Fruit fly (Drosophila melanogaster) whole organism, embryonic: ENCODE data around the gene CG15916.

ENCODE experiments used
- Aef1 ChIP-seq: fragments of 200-800 bp; sonication (Bioruptor generic); IDR thresholded peaks from 3 replicates; pipeline ENCODE4 v1.3.6; 2022; ENCODE audit warnings: missing biosample characterization, missing genetic modification characterization
- CG11093 ChIP-seq: fragments of 200-800 bp; sonication (Bioruptor generic); IDR thresholded peaks from 3 replicates; pipeline ENCODE4 v1.3.6; 2022; ENCODE audit warnings: missing biosample characterization, missing genetic modification characterization
- CG12071 ChIP-seq: fragments of 200-800 bp; sonication (Bioruptor generic); optimal IDR thresholded peaks from 3 replicates; lab custom pipeline; 2018; ENCODE audit warnings: missing biosample characterization, mild to moderate bottlenecking, missing genetic modification characterization
- CG12299 ChIP-seq: fragments of 200-800 bp; sonication (Bioruptor generic); optimal IDR thresholded peaks from 2 replicates; lab custom pipeline; 2018; ENCODE audit warnings: missing biosample characterization, mild to moderate bottlenecking, missing genetic modification characterization
- CG17385 ChIP-seq: fragments of 200-800 bp; sonication (Bioruptor generic); optimal IDR thresholded peaks from 3 replicates; lab custom pipeline; 2018; ENCODE audit warnings: missing biosample characterization, mild to moderate bottlenecking, missing genetic modification characterization
- CG17829 ChIP-seq: fragments of 200-800 bp; optimal IDR thresholded peaks from 2 replicates; lab custom pipeline; 2019; ENCODE audit warnings: missing biosample characterization, mild to moderate bottlenecking, missing genetic modification characterization, moderate library complexity
- CG1792 ChIP-seq: fragments of 200-800 bp; sonication (Bioruptor generic); optimal IDR thresholded peaks from 2 replicates; lab custom pipeline; 2016; ENCODE audit warnings: missing biosample characterization, missing genetic modification characterization
- CG2116 ChIP-seq: fragments of 200-800 bp; sonication (Bioruptor generic); optimal IDR thresholded peaks from 3 replicates; lab custom pipeline; 2018; ENCODE audit warnings: missing biosample characterization, mild to moderate bottlenecking, missing genetic modification characterization
- CG2120 ChIP-seq: fragments of 200-800 bp; sonication (Bioruptor generic); optimal IDR thresholded peaks from 3 replicates; lab custom pipeline; 2016; ENCODE audit warnings: missing biosample characterization, missing genetic modification characterization
- CG2202 ChIP-seq: fragments of 200-800 bp; sonication (Bioruptor generic); optimal IDR thresholded peaks from 2 replicates; lab custom pipeline; 2018; ENCODE audit warnings: missing biosample characterization, mild to moderate bottlenecking, missing genetic modification characterization
- CG2678 ChIP-seq: fragments of 200-800 bp; sonication (Bioruptor generic); optimal IDR thresholded peaks from 3 replicates; lab custom pipeline; 2019; ENCODE audit warnings: missing biosample characterization, mild to moderate bottlenecking, missing genetic modification characterization, moderate library complexity
- CG2712 ChIP-seq: fragments of 200-800 bp; optimal IDR thresholded peaks from 3 replicates; lab custom pipeline; 2019; ENCODE audit warnings: missing biosample characterization, mild to moderate bottlenecking, missing genetic modification characterization, moderate library complexity
- CG30403 ChIP-seq: fragments of 200-800 bp; sonication (Bioruptor generic); optimal IDR thresholded peaks from 3 replicates; lab custom pipeline; 2016; ENCODE audit warnings: missing biosample characterization, missing genetic modification characterization
- CG3407 ChIP-seq: fragments of 200-800 bp; sonication (Bioruptor generic); optimal IDR thresholded peaks from 2 replicates; lab custom pipeline; 2018; ENCODE audit warnings: missing biosample characterization, mild to moderate bottlenecking, missing genetic modification characterization
- CG34224 ChIP-seq: fragments of 200-800 bp; sonication (Bioruptor generic); IDR thresholded peaks from 3 replicates; pipeline ENCODE4 v1.3.6; 2022; ENCODE audit warnings: missing biosample characterization, missing genetic modification characterization; ENCODE audit not compliant: partially characterized antibody
- CG34376 ChIP-seq: fragments of 200-800 bp; sonication (Bioruptor generic); optimal IDR thresholded peaks from 2 replicates; lab custom pipeline; 2018; ENCODE audit warnings: missing biosample characterization, mild to moderate bottlenecking, missing genetic modification characterization
- CG6854 ChIP-seq: fragments of 200-800 bp; sonication (Bioruptor generic); optimal IDR thresholded peaks from 3 replicates; lab custom pipeline; 2017; ENCODE audit warnings: missing biosample characterization, mild to moderate bottlenecking, missing genetic modification characterization
- CG7745 ChIP-seq: fragments of 200-800 bp; sonication (Bioruptor generic); optimal IDR thresholded peaks from 2 replicates; lab custom pipeline; 2018; ENCODE audit warnings: missing biosample characterization, mild to moderate bottlenecking, missing genetic modification characterization, moderate library complexity
- CG7786 ChIP-seq: fragments of 200-800 bp; sonication (Bioruptor generic); optimal IDR thresholded peaks from 2 replicates; lab custom pipeline; 2016; ENCODE audit warnings: missing biosample characterization, missing genetic modification characterization
- CG7963 ChIP-seq: fragments of 200-800 bp; sonication (Bioruptor generic); IDR thresholded peaks from 3 replicates; pipeline ENCODE4 v1.3.6; 2022; ENCODE audit warnings: missing biosample characterization, missing genetic modification characterization; ENCODE audit not compliant: partially characterized antibody
- Dfd ChIP-seq, 2 experiments: fragments of >200 bp; optimal IDR thresholded peaks; 2 replicates each; lab custom pipeline; 2017; ENCODE audit warnings: missing biosample characterization in 2 of 2, missing genetic modification characterization in 2 of 2
- Doc2 ChIP-seq: fragments of 200-800 bp; sonication (Bioruptor generic); IDR thresholded peaks from 2 replicates; pipeline ENCODE4 v1.3.6; 2022; ENCODE audit warnings: missing biosample characterization, missing genetic modification characterization
- Gug ChIP-seq: fragments of 200-800 bp; sonication (Bioruptor generic); IDR thresholded peaks from 4 replicates; pipeline ENCODE4 v1.3.6; 2022; ENCODE audit warnings: missing biosample characterization, missing genetic modification characterization
- Hand ChIP-seq: fragments of 200-800 bp; sonication (Bioruptor generic); optimal IDR thresholded peaks from 2 replicates; lab custom pipeline; 2017; ENCODE audit warnings: mild to moderate bottlenecking, missing biosample characterization, missing genetic modification reagents, missing genetic modification characterization
- HmgZ ChIP-seq: fragments of 200-800 bp; sonication (Bioruptor generic); optimal IDR thresholded peaks from 2 replicates; lab custom pipeline; 2018; ENCODE audit warnings: missing biosample characterization, mild to moderate bottlenecking, missing genetic modification characterization
- MBD-R2 ChIP-seq: fragments of 200-800 bp; sonication (Bioruptor generic); IDR thresholded peaks from 2 replicates; pipeline ENCODE4 v1.3.6; 2022; ENCODE audit warnings: missing biosample characterization, missing genetic modification characterization
- MTF-1 ChIP-seq: fragments of 200-800 bp; sonication (Bioruptor generic); optimal IDR thresholded peaks from 2 replicates; lab custom pipeline; 2018; ENCODE audit warnings: missing biosample characterization, mild to moderate bottlenecking, missing genetic modification characterization, borderline replicate concordance
- Mes4 ChIP-seq: fragments of 200-800 bp; sonication (Bioruptor generic); optimal IDR thresholded peaks from 2 replicates; lab custom pipeline; 2016; ENCODE audit warnings: missing biosample characterization, missing genetic modification characterization
- Myb ChIP-seq: fragments of 200-800 bp; sonication (Bioruptor generic); optimal IDR thresholded peaks from 2 replicates; lab custom pipeline; 2016; ENCODE audit warnings: missing biosample characterization, missing genetic modification characterization
- Oli ChIP-seq: fragments of 200-800 bp; sonication (Bioruptor generic); optimal IDR thresholded peaks from 2 replicates; lab custom pipeline; 2018; ENCODE audit warnings: missing biosample characterization, mild to moderate bottlenecking, missing genetic modification characterization, moderate library complexity
- Sox100B ChIP-seq: fragments of 200-800 bp; sonication (Bioruptor generic); optimal IDR thresholded peaks from 3 replicates; lab custom pipeline; 2018; ENCODE audit warnings: missing biosample characterization, mild to moderate bottlenecking, missing genetic modification characterization
- Sry-δ ChIP-seq: fragments of 200-800 bp; sonication (Bioruptor generic); optimal IDR thresholded peaks from 2 replicates; lab custom pipeline; 2016; ENCODE audit warnings: missing biosample characterization, missing genetic modification characterization
- Xrp1 ChIP-seq: fragments of 200-800 bp; sonication (Bioruptor generic); IDR thresholded peaks from 2 replicates; pipeline ENCODE4 v1.3.6; 2022; ENCODE audit warnings: missing biosample characterization, missing genetic modification characterization
- ase ChIP-seq: fragments of 200-800 bp; sonication (Bioruptor generic); IDR thresholded peaks from 3 replicates; pipeline ENCODE4 v1.3.6; 2022; ENCODE audit warnings: missing biosample characterization, missing genetic modification characterization
- bbx ChIP-seq: fragments of 200-800 bp; sonication (Bioruptor generic); IDR thresholded peaks from 2 replicates; pipeline ENCODE4 v1.3.6; 2022; ENCODE audit warnings: missing biosample characterization, missing genetic modification characterization; ENCODE audit not compliant: partially characterized antibody
- btn ChIP-seq: fragments of 200-800 bp; sonication (Bioruptor generic); optimal IDR thresholded peaks from 2 replicates; lab custom pipeline; 2016; ENCODE audit warnings: missing biosample characterization, missing genetic modification characterization
- disco-r ChIP-seq: fragments of 200-800 bp; sonication (Bioruptor generic); optimal IDR thresholded peaks from 2 replicates; lab custom pipeline; 2016; ENCODE audit warnings: missing biosample characterization, missing genetic modification characterization
- hkb ChIP-seq, 2 experiments: fragments of 200-800 bp in 1 of 2; fragments of >200 bp in 1 of 2; sonication (Bioruptor generic) in 1 of 2; IDR thresholded peaks in 1 of 2; optimal IDR thresholded peaks in 1 of 2; 2 replicates each; pipeline versions ENCODE4 v1.3.6 to Lab custom; 2017 to 2022; ENCODE audit warnings: missing biosample characterization in 1 of 2, missing genetic modification characterization in 1 of 2
- pan ChIP-seq, 4 experiments: fragments of >200 bp in 3 of 4; fragments of 200-800 bp in 1 of 4; sonication (Bioruptor generic) in 1 of 4; optimal IDR thresholded peaks in 3 of 4; IDR thresholded peaks in 1 of 4; 2 replicates each; pipeline versions ENCODE4 v1.3.6 to Lab custom; 2017 to 2022; ENCODE audit warnings: missing biosample characterization in 2 of 4, missing genetic modification characterization in 2 of 4, mixed read lengths in 1 of 4
- peb ChIP-seq: fragments of 200-800 bp; sonication (Bioruptor generic); IDR thresholded peaks from 2 replicates; pipeline ENCODE4 v1.3.6; 2022; ENCODE audit warnings: missing biosample characterization, missing genetic modification characterization
- rib ChIP-seq: fragments of 200-800 bp; sonication (Bioruptor generic); IDR thresholded peaks from 2 replicates; pipeline ENCODE4 v1.3.6; 2022; ENCODE audit warnings: missing biosample characterization, missing genetic modification characterization
- row ChIP-seq: fragments of 200-800 bp; sonication (Bioruptor generic); IDR thresholded peaks from 3 replicates; pipeline ENCODE4 v1.3.6; 2022; ENCODE audit warnings: missing biosample characterization, missing genetic modification characterization
- scrt ChIP-seq: fragments of 200-800 bp; sonication (Bioruptor generic); optimal IDR thresholded peaks from 2 replicates; lab custom pipeline; 2018; ENCODE audit warnings: missing biosample characterization, mild to moderate bottlenecking, missing genetic modification characterization, moderate library complexity
- sob ChIP-seq: fragments of 200-800 bp; sonication (Bioruptor generic); IDR thresholded peaks from 2 replicates; pipeline ENCODE4 v1.3.6; 2022; ENCODE audit warnings: missing biosample characterization, missing genetic modification characterization
- stwl ChIP-seq: fragments of 200-800 bp; sonication (Bioruptor generic); optimal IDR thresholded peaks from 3 replicates; lab custom pipeline; 2018; ENCODE audit warnings: missing biosample characterization, mild to moderate bottlenecking, missing genetic modification characterization, moderate library complexity
- tgo ChIP-seq: fragments of 200-800 bp; sonication (Bioruptor generic); IDR thresholded peaks from 3 replicates; pipeline ENCODE4 v1.3.6; 2022; ENCODE audit warnings: missing biosample characterization, missing genetic modification characterization
- tio ChIP-seq: fragments of 200-800 bp; sonication (Bioruptor generic); optimal IDR thresholded peaks from 2 replicates; lab custom pipeline; 2017; ENCODE audit warnings: missing biosample characterization, missing genetic modification characterization, inconsistent platforms
- zfh1 ChIP-seq: fragments of 200-800 bp; sonication (Bioruptor generic); IDR thresholded peaks from 3 replicates; pipeline ENCODE4 v1.3.6; 2022; ENCODE audit warnings: missing biosample characterization, missing genetic modification characterization

CG15916 gene

DNA sequence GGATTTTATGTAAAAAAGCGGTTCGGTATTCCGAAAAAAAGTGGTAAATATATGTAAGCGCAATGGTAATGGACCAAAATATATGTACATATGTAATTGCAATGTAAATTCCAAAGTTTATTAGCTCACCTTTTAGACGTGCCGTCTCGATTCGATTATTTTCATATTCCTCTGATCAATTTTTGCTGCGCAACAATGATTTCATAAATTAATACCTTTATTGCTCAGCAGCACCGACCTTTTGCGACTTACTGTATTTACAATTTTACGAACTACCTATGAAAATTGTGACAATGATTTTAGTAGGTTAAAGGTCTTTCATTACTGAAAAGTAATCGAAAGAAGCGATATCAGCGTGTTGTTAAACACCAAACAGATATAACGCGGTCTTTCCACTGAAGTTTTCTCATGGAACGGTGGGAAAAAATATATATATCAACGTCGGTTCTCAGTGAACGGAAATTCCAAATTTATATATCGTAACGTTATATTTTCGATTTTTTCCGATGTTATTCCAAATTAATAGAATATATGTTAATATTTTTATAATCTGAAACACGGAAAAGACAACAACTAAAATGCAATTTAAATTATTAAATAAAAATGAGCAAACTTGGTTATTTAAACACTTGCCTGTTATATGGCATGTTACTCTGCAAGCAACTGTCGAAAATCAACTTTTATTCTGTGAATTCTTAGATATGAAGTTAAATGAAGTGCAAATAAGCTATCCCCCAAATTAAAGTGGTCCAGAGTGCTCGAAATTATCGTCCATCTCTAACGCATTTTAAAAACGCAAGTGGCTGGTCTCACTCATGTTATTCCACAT lies at the start of gene CG15916, which contains the start of gene MSBP (continued):
- TF ChIP-seq Myb (GFP tag; lab: Kevin White, UChicago) (no peak), CG2712 (tag; lab: Kevin White, UChicago) (peak; percentile 41), btn (GFP tag; lab: Kevin White, UChicago) (no peak), CG17385 (GFP tag; lab: Kevin White, UChicago) (no peak), CG7745 (tag; lab: Kevin White, UChicago) (no peak), CG2202 (tag; lab: Kevin White, UChicago) (no peak), MBD-R2 (GFP tag; lab: Robert Waterston, UW) (peak; percentile 11; the same call in 1 of the 2 replicates), CG17829 (tag; lab: Kevin White, UChicago) (peak; percentile 41), Gug (GFP tag; lab: Robert Waterston, UW) (no peak), CG2678 (tag; lab: Kevin White, UChicago) (peak; percentile 58), Mes4 (GFP tag; lab: Kevin White, UChicago) (no peak), CG1792 (GFP tag; lab: Kevin White, UChicago) (no peak), HmgZ (tag; lab: Kevin White, UChicago) (no peak), hkb (optimal IDR thresholded peaks at IDR 0.05; lab: Kevin White, UChicago) (no peak), hkb (GFP tag; IDR thresholded peaks at IDR 0.05; lab: Robert Waterston, UW) (no peak), scrt (GFP tag; lab: Kevin White, UChicago) (no peak), CG11093 (GFP tag; lab: Robert Waterston, UW) (0 out of 3 replicates have a peak, but pooled peaks have one; percentile 42), Oli (tag; lab: Kevin White, UChicago) (peak; percentile 34), bbx (GFP tag; lab: Robert Waterston, UW) (no peak), CG12299 (tag; lab: Kevin White, UChicago) (no peak), row (GFP tag; lab: Robert Waterston, UW) (peak; percentile 64), CG7786 (no peak), Xrp1 (GFP tag; lab: Robert Waterston, UW) (peak; percentile 32; the same call in 1 of the 2 replicates), MTF-1 (GFP tag; lab: Kevin White, UChicago) (no peak), Sox100B (peak; percentile 21), peb (GFP tag; lab: Robert Waterston, UW) (no peak), tgo (no peak), CG34376 (no peak), CG30403 (peak; percentile 49), Hand (no peak), Dfd (GFP tag; optimal IDR thresholded peaks at IDR 0.05; lab: Kevin White, UChicago) (peak in 1 of 2 experiments; percentile 3), CG7963 (no peak), zfh1 (GFP tag; lab: Robert Waterston, UW) (no peak), rib (GFP tag; lab: Robert Waterston, UW) (no peak), CG34224 (GFP tag; lab: Robert Waterston, UW) (no peak), CG12071 (no peak), Doc2 (GFP tag; lab: Robert Waterston, UW) (no peak), tio (no peak), CG6854 (GFP tag; lab: Kevin White, UChicago) (no peak), CG3407 (no peak), Sry-δ (peak; percentile 68), pan (optimal IDR thresholded peaks at IDR 0.05; lab: Kevin White, UChicago) (no peak), pan (GFP tag; optimal IDR thresholded peaks at IDR 0.05 in 1 of 2, IDR thresholded peaks at IDR 0.05 in 1 of 2) (no peak), CG2116 (GFP tag; lab: Kevin White, UChicago) (peak; percentile 38), Aef1 (GFP tag; lab: Robert Waterston, UW) (no peak), stwl (tag; lab: Kevin White, UChicago) (no peak), CG2120 (GFP tag; lab: Kevin White, UChicago) (peak; percentile 41), disco-r (no peak), sob (GFP tag; lab: Robert Waterston, UW) (no peak), ase (no peak)
